Worm (Caenorhabditis elegans): Measurements from ENCODE around the gene ttr-34.

ttr-34 gene

DNA sequence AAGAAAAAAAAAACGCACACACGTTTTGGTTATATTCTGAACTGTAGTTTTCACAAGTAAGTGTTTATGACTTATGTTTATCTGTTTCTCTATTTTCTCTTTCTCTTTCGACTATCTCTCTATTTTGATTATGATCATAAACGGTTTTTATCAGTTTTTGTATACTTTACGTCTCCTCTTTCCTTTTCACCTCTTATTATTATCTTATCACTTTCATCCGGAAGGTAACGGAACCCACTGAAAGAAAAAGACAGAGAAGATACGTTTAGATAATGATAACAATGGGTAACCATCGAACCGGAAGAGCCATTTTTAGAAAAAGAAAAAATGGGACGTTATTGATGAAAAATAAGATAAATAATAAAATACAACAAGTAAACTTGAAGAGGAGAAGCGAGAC lies 26.1 kb downstream of the ttr-34 start (continued):
- TF ChIP-seq mdl-1 (tag; optimal IDR thresholded peaks at IDR 0.05) (no peak), ces-1 (GFP tag; optimal IDR thresholded peaks at IDR 0.05) (no peak), fkh-10 (GFP tag; optimal IDR thresholded peaks at IDR 0.05) (no peak), mef-2 (tag; optimal IDR thresholded peaks at IDR 0.05) (no peak), elt-2 (tag; optimal IDR thresholded peaks at IDR 0.05) (peak; percentile 100), C04F5.9 (tag; optimal IDR thresholded peaks at IDR 0.05) (no peak), isw-1 (GFP tag; IDR thresholded peaks at IDR 0.05) (no peak), nhr-90 (tag; optimal IDR thresholded peaks at IDR 0.05; ENCODE audit: poor library complexity) (peak; percentile 52), egl-27 (tag; optimal IDR thresholded peaks at IDR 0.05) (no peak), blmp-1 (tag; optimal IDR thresholded peaks at IDR 0.05) (peak; percentile 74), hpl-2 (GFP tag; optimal IDR thresholded peaks at IDR 0.05) (no peak), ztf-4 (tag; optimal IDR thresholded peaks at IDR 0.05) (no peak), mab-9 (GFP tag; IDR thresholded peaks at IDR 0.05) (no peak)

DNA sequence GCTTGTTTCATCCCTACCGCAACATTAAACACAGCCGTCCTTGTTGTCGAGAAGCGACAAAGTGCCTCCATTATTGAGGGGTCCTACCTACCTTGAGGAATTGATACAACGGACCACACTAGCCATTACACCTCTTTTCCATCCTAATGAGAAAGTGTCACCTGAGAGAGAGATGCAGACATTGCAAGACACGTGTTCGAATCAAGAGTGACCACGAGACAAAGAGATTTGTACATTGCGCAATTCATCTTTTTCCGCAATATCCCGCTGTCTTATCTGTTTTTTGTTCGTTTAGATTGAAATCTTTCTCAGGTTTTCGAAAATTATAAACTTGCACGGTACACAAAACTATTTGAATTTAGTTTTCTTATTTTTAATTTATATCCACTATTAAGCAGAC lies 29.5 kb downstream of the ttr-34 start:
- TF ChIP-seq swsn-7 (tag; optimal IDR thresholded peaks at IDR 0.05) (peak; percentile 19), lin-14 (GFP tag; optimal IDR thresholded peaks at IDR 0.05) (peak; percentile 90), nhr-19 (GFP tag; conservative IDR thresholded peaks at IDR 0.05) (peak; percentile 53), nhr-237 (tag; optimal IDR thresholded peaks at IDR 0.05) (no peak), ceh-63 (GFP tag; optimal IDR thresholded peaks at IDR 0.05) (no peak), lin-35 (GFP tag; optimal IDR thresholded peaks at IDR 0.05) (peak; percentile 17 to 55), elt-3 (tag; optimal IDR thresholded peaks at IDR 0.05) (peak in 1 of 6 experiments; percentile 15), dsc-1 (tag; optimal IDR thresholded peaks at IDR 0.05) (no peak), lsy-2 (tag; optimal IDR thresholded peaks at IDR 0.05) (peak; percentile 39 to 41), nhr-90 (tag; optimal IDR thresholded peaks at IDR 0.05; ENCODE audit: poor library complexity) (peak; percentile 45), nhr-77 (tag; optimal IDR thresholded peaks at IDR 0.05) (no peak), blmp-1 (tag; optimal IDR thresholded peaks at IDR 0.05) (peak; percentile 80), C16A3.4 (tag; optimal IDR thresholded peaks at IDR 0.05) (peak; percentile 49), nhr-71 (tag; optimal IDR thresholded peaks at IDR 0.05) (peak; percentile 87), irx-1 (tag; optimal IDR thresholded peaks at IDR 0.05) (peak; percentile 54), fkh-8 (tag; optimal IDR thresholded peaks at IDR 0.05) (no peak), C04F5.9 (tag; optimal IDR thresholded peaks at IDR 0.05) (no peak), F16B12.6 (tag; optimal IDR thresholded peaks at IDR 0.05) (no peak), xbp-1 (tag; optimal IDR thresholded peaks at IDR 0.05) (peak; percentile 39), nhr-12 (tag; optimal IDR thresholded peaks at IDR 0.05) (no peak), sptf-1 (tag; optimal IDR thresholded peaks at IDR 0.05) (no peak), sup-37 (GFP tag; optimal IDR thresholded peaks at IDR 0.05) (no peak), nhr-85 (tag) (peak; percentile 92), skn-1 (tag; optimal IDR thresholded peaks at IDR 0.05) (peak; percentile 64), mdl-1 (tag; optimal IDR thresholded peaks at IDR 0.05) (peak in 1 of 2 experiments; percentile 92), unc-130 (tag; optimal IDR thresholded peaks at IDR 0.05) (peak; percentile 31), C34B4.2 (tag; optimal IDR thresholded peaks at IDR 0.05) (no peak), lin-39 (tag; optimal IDR thresholded peaks at IDR 0.05) (peak; percentile 47), lin-15B (tag; optimal IDR thresholded peaks at IDR 0.05) (no peak), mep-1 (tag; optimal IDR thresholded peaks at IDR 0.05) (peak; percentile 77), snu-23 (GFP tag; optimal IDR thresholded peaks at IDR 0.05) (peak; percentile 76), rnt-1 (tag; optimal IDR thresholded peaks at IDR 0.05) (peak; percentile 79), nhr-20 (tag; optimal IDR thresholded peaks at IDR 0.05) (peak; percentile 73), sox-4 (tag; optimal IDR thresholded peaks at IDR 0.05) (no peak), pqm-1 (tag; optimal IDR thresholded peaks at IDR 0.05) (no peak), alr-1 (tag; optimal IDR thresholded peaks at IDR 0.05; ENCODE audit: borderline replicate concordance) (no peak), efl-1 (optimal IDR thresholded peaks at IDR 0.05) (peak in 1 of 2 experiments; percentile 12), efl-1 (GFP tag; optimal IDR thresholded peaks at IDR 0.05 in 1 of 2) (no peak), mef-2 (tag; optimal IDR thresholded peaks at IDR 0.05) (no peak), lir-3 (tag; optimal IDR thresholded peaks at IDR 0.05; ENCODE audit: poor library complexity) (peak; percentile 45), egl-27 (tag; optimal IDR thresholded peaks at IDR 0.05) (peak in 1 of 2 experiments; percentile 15), tbx-2 (tag; optimal IDR thresholded peaks at IDR 0.05) (no peak), nhr-47 (tag; optimal IDR thresholded peaks at IDR 0.05) (peak; percentile 36)
